Worm (Caenorhabditis elegans) whole organism, L4/young adult: Measurements from ENCODE around the gene srsx-15.

ENCODE experiments used
- W03F9.2 ChIP-seq: fragments of 150-350 bp; optimal IDR thresholded peaks from 2 replicates; lab custom pipeline; 2014; ENCODE audit warnings: missing biosample characterization, missing genetic modification characterization
- dao-5 ChIP-seq: sonication (generic microtip); optimal IDR thresholded peaks from 2 replicates; lab custom pipeline; 2016; ENCODE audit warnings: missing genotype, missing genetic modification characterization, moderate library complexity, missing compliant biosample characterization
- him-1 ChIP-seq: sonication (generic microtip); optimal IDR thresholded peaks from 2 replicates; lab custom pipeline; 2016; ENCODE audit warnings: missing genotype, missing genetic modification reagents, missing genetic modification characterization, missing compliant biosample characterization

- TF ChIP-seq him-1 (no peak), dao-5 (tag; lab: Kevin White, UChicago) (no peak), W03F9.2 (tag; lab: Kevin White, UChicago) (no peak)
Observed at ce11 chrIV:5654693-5655092, 31.1 kb upstream of the srsx-15 start.
